Fruit fly (Drosophila melanogaster) whole organism, embryonic: ENCODE measurements around the gene CG9171.

Source experiments
- CG1024 ChIP-seq: fragments of 200-800 bp; sonication (Bioruptor generic); IDR thresholded peaks from 2 replicates; pipeline ENCODE4 v1.3.6; 2022; ENCODE audit warnings: missing biosample characterization, missing genetic modification characterization
- CG10979 ChIP-seq: fragments of 200-800 bp; sonication (Bioruptor generic); optimal IDR thresholded peaks from 2 replicates; lab custom pipeline; 2018; ENCODE audit warnings: missing biosample characterization, mild to moderate bottlenecking, missing genetic modification characterization, moderate library complexity
- CG11504 ChIP-seq: fragments of 200-800 bp; sonication (Bioruptor generic); optimal IDR thresholded peaks from 3 replicates; lab custom pipeline; 2019; ENCODE audit warnings: missing biosample characterization, mild to moderate bottlenecking, missing genetic modification characterization, moderate library complexity
- CG11560 ChIP-seq: fragments of 200-800 bp; sonication (Bioruptor generic); IDR thresholded peaks from 3 replicates; pipeline ENCODE4 v1.3.6; 2022; ENCODE audit warnings: missing biosample characterization, missing genetic modification characterization
- CG11695 ChIP-seq: fragments of 200-800 bp; sonication (Bioruptor generic); IDR thresholded peaks from 3 replicates; pipeline ENCODE4 v1.3.6; 2022; ENCODE audit warnings: missing biosample characterization, missing genetic modification characterization
- CG12769 ChIP-seq: fragments of 200-800 bp; sonication (Bioruptor generic); optimal IDR thresholded peaks from 2 replicates; lab custom pipeline; 2019; ENCODE audit warnings: missing biosample characterization, mild to moderate bottlenecking, missing genetic modification characterization, moderate library complexity
- CG13775 ChIP-seq: fragments of 200-800 bp; sonication (Bioruptor generic); optimal IDR thresholded peaks from 3 replicates; lab custom pipeline; 2017; ENCODE audit warnings: missing biosample characterization, mild to moderate bottlenecking, missing genetic modification characterization
- CG14667 ChIP-seq: fragments of 200-800 bp; sonication (Bioruptor generic); IDR thresholded peaks from 2 replicates; pipeline ENCODE4 v1.3.6; 2022; ENCODE audit warnings: missing biosample characterization, missing genetic modification characterization
- CG14965 ChIP-seq: fragments of 200-800 bp; sonication (Bioruptor generic); optimal IDR thresholded peaks from 2 replicates; lab custom pipeline; 2016; ENCODE audit warnings: missing biosample characterization, missing genetic modification characterization, borderline replicate concordance
- CG15601 ChIP-seq: fragments of 200-800 bp; sonication (Bioruptor generic); optimal IDR thresholded peaks from 3 replicates; lab custom pipeline; 2019; ENCODE audit warnings: missing biosample characterization, mild to moderate bottlenecking, missing genetic modification characterization, moderate library complexity
- CG3065 ChIP-seq: fragments of 200-800 bp; sonication (Bioruptor generic); optimal IDR thresholded peaks from 2 replicates; lab custom pipeline; 2016; ENCODE audit warnings: missing biosample characterization, missing genetic modification characterization
- CG32532 ChIP-seq: fragments of 200-800 bp; sonication (Bioruptor generic); IDR thresholded peaks from 2 replicates; pipeline ENCODE4 v1.3.6; 2022; ENCODE audit warnings: missing biosample characterization, missing genetic modification characterization
- CG3726 ChIP-seq: fragments of 200-800 bp; sonication (Bioruptor generic); IDR thresholded peaks from 3 replicates; pipeline ENCODE4, ENCODE4 v1.3.6; 2022; ENCODE audit warnings: missing biosample characterization, missing genetic modification characterization
- CG4424 ChIP-seq: fragments of 200-800 bp; sonication (Bioruptor generic); optimal IDR thresholded peaks from 3 replicates; lab custom pipeline; 2016; ENCODE audit warnings: missing biosample characterization, missing genetic modification characterization
- CG7963 ChIP-seq: fragments of 200-800 bp; sonication (Bioruptor generic); IDR thresholded peaks from 3 replicates; pipeline ENCODE4 v1.3.6; 2022; ENCODE audit warnings: missing biosample characterization, missing genetic modification characterization; ENCODE audit not compliant: partially characterized antibody
- CG7987 ChIP-seq: fragments of 200-800 bp; sonication (Bioruptor generic); optimal IDR thresholded peaks from 2 replicates; lab custom pipeline; 2018; ENCODE audit warnings: missing biosample characterization, mild to moderate bottlenecking, missing genetic modification characterization, moderate library complexity
- CG8089 ChIP-seq: fragments of 200-800 bp; sonication (Bioruptor generic); optimal IDR thresholded peaks from 3 replicates; lab custom pipeline; 2016; ENCODE audit warnings: missing biosample characterization, missing genetic modification characterization
- CG8388 ChIP-seq: fragments of 200-800 bp; sonication (Bioruptor generic); optimal IDR thresholded peaks from 2 replicates; lab custom pipeline; 2019; ENCODE audit warnings: missing biosample characterization, mild to moderate bottlenecking, missing genetic modification characterization, moderate library complexity
- CG9727 ChIP-seq: fragments of 200-800 bp; sonication (Bioruptor generic); optimal IDR thresholded peaks from 3 replicates; lab custom pipeline; 2017; ENCODE audit warnings: missing biosample characterization, mild to moderate bottlenecking, missing genetic modification characterization
- CHES-1-like ChIP-seq: fragments of 200-800 bp; sonication (Bioruptor generic); optimal IDR thresholded peaks from 2 replicates; lab custom pipeline; 2016; ENCODE audit warnings: missing biosample characterization, missing genetic modification characterization
- Deaf1 ChIP-seq: fragments of 200-800 bp; optimal IDR thresholded peaks from 3 replicates; lab custom pipeline; 2019; ENCODE audit warnings: missing biosample characterization, mild to moderate bottlenecking, missing genetic modification characterization, moderate library complexity
- Dp ChIP-seq: fragments of 200-800 bp; sonication (Bioruptor generic); optimal IDR thresholded peaks from 2 replicates; lab custom pipeline; 2018; ENCODE audit warnings: missing biosample characterization, mild to moderate bottlenecking, missing genetic modification characterization, moderate library complexity
- Drgx ChIP-seq: fragments of 200-800 bp; sonication (Bioruptor generic); IDR thresholded peaks from 2 replicates; pipeline ENCODE4 v1.3.6; 2022; ENCODE audit warnings: missing biosample characterization, missing genetic modification characterization
- Fer1 ChIP-seq: fragments of 200-800 bp; sonication (Bioruptor generic); optimal IDR thresholded peaks from 2 replicates; lab custom pipeline; 2017; ENCODE audit warnings: missing biosample characterization, mild to moderate bottlenecking, missing genetic modification characterization
- Fer3 ChIP-seq: fragments of 200-800 bp; sonication (Bioruptor generic); optimal IDR thresholded peaks from 2 replicates; lab custom pipeline; 2018; ENCODE audit warnings: missing biosample characterization, mild to moderate bottlenecking, missing genetic modification characterization, moderate library complexity
- HLH4C ChIP-seq: fragments of 200-800 bp; sonication (Bioruptor generic); IDR thresholded peaks from 3 replicates; pipeline ENCODE4 v1.3.6; 2022; ENCODE audit warnings: missing biosample characterization, missing genetic modification characterization; ENCODE audit not compliant: partially characterized antibody
- HmgZ ChIP-seq: fragments of 200-800 bp; sonication (Bioruptor generic); optimal IDR thresholded peaks from 2 replicates; lab custom pipeline; 2018; ENCODE audit warnings: missing biosample characterization, mild to moderate bottlenecking, missing genetic modification characterization
- Hr51 ChIP-seq, 2 experiments: fragments of 200-800 bp; sonication (Bioruptor generic); optimal IDR thresholded peaks; 2 replicates in 1 of 2; 3 replicates in 1 of 2; lab custom pipeline; 2016 to 2018; ENCODE audit warnings: missing biosample characterization in 2 of 2, missing genetic modification characterization in 2 of 2, mild to moderate bottlenecking in 1 of 2, moderate library complexity in 1 of 2
- Lhr ChIP-seq: fragments of 200-800 bp; sonication (Bioruptor generic); optimal IDR thresholded peaks from 3 replicates; lab custom pipeline; 2017; ENCODE audit warnings: mild to moderate bottlenecking, missing biosample characterization, missing genetic modification reagents, missing genetic modification characterization
- Lpt ChIP-seq: fragments of >200 bp; optimal IDR thresholded peaks from 2 replicates; lab custom pipeline; 2018; ENCODE audit warnings: missing biosample characterization, missing genetic modification characterization
- Med ChIP-seq: fragments of 200-800 bp; sonication (Bioruptor generic); peaks from one replicate; lab custom pipeline; 2016; ENCODE audit warnings: missing biosample characterization, missing genetic modification characterization, mild to moderate bottlenecking, inconsistent platforms, moderate library complexity
- PHDP ChIP-seq: fragments of 200-800 bp; sonication (Bioruptor generic); optimal IDR thresholded peaks from 3 replicates; lab custom pipeline; 2018; ENCODE audit warnings: missing biosample characterization, mild to moderate bottlenecking, missing genetic modification characterization, moderate library complexity
- Scr ChIP-seq: fragments of 200-800 bp; sonication (Bioruptor generic); IDR thresholded peaks from 2 replicates; pipeline ENCODE4 v1.3.6; 2022; ENCODE audit warnings: missing biosample characterization, missing genetic modification characterization; ENCODE audit not compliant: partially characterized antibody
- Sin3A ChIP-seq: fragments of >200 bp; optimal IDR thresholded peaks from 2 replicates; lab custom pipeline; 2018
- Taf1 ChIP-seq: fragments of 200-800 bp; sonication (Bioruptor generic); IDR thresholded peaks from 2 replicates; pipeline ENCODE4 v1.3.6; 2022; ENCODE audit warnings: missing biosample characterization, missing genetic modification characterization
- ash1 ChIP-seq: fragments of 200-800 bp; sonication (Bioruptor generic); optimal IDR thresholded peaks from 2 replicates; lab custom pipeline; 2018; ENCODE audit warnings: missing biosample characterization, mild to moderate bottlenecking, missing genetic modification characterization
- croc ChIP-seq: fragments of 200-800 bp; sonication (Bioruptor generic); conservative IDR thresholded peaks from 3 replicates; pipeline ENCODE4 v1.3.6; 2022; ENCODE audit warnings: missing biosample characterization, missing genetic modification characterization
- dimm ChIP-seq: fragments of 200-800 bp; sonication (Bioruptor generic); IDR thresholded peaks from 2 replicates; pipeline ENCODE4 v1.3.6; 2022; ENCODE audit warnings: missing biosample characterization, missing genetic modification characterization
- disco-r ChIP-seq: fragments of 200-800 bp; sonication (Bioruptor generic); optimal IDR thresholded peaks from 2 replicates; lab custom pipeline; 2016; ENCODE audit warnings: missing biosample characterization, missing genetic modification characterization
- dm ChIP-seq: fragments of 200-800 bp; sonication (Bioruptor generic); optimal IDR thresholded peaks from 3 replicates; lab custom pipeline; 2016; ENCODE audit warnings: missing biosample characterization, missing genetic modification characterization
- dysf ChIP-seq: fragments of 200-800 bp; sonication (Bioruptor generic); IDR thresholded peaks from 3 replicates; pipeline ENCODE4 v1.3.6; 2022; ENCODE audit warnings: missing biosample characterization, missing genetic modification characterization
- esg ChIP-seq: fragments of 200-800 bp; sonication (Bioruptor generic); conservative IDR thresholded peaks from 2 replicates; pipeline ENCODE4 v1.3.6; 2022; ENCODE audit warnings: missing biosample characterization, missing genetic modification characterization
- hkb ChIP-seq, 2 experiments: fragments of 200-800 bp in 1 of 2; fragments of >200 bp in 1 of 2; sonication (Bioruptor generic) in 1 of 2; IDR thresholded peaks in 1 of 2; optimal IDR thresholded peaks in 1 of 2; 2 replicates each; pipeline versions ENCODE4 v1.3.6 to Lab custom; 2017 to 2022; ENCODE audit warnings: missing biosample characterization in 1 of 2, missing genetic modification characterization in 1 of 2
- jing ChIP-seq: fragments of 200-800 bp; sonication (Bioruptor generic); optimal IDR thresholded peaks from 2 replicates; lab custom pipeline; 2018; ENCODE audit warnings: missing biosample characterization, mild to moderate bottlenecking, missing genetic modification characterization
- lmd ChIP-seq: fragments of 200-800 bp; sonication (Bioruptor generic); IDR thresholded peaks from 2 replicates; pipeline ENCODE4 v1.3.6; 2022; ENCODE audit warnings: missing biosample characterization, missing genetic modification characterization
- nom ChIP-seq: fragments of 200-800 bp; sonication (Bioruptor generic); optimal IDR thresholded peaks from 2 replicates; lab custom pipeline; 2017; ENCODE audit warnings: missing biosample characterization, missing genetic modification characterization, mild to moderate bottlenecking, moderate library complexity, missing genetic modification reagents
- row ChIP-seq: fragments of 200-800 bp; sonication (Bioruptor generic); IDR thresholded peaks from 3 replicates; pipeline ENCODE4 v1.3.6; 2022; ENCODE audit warnings: missing biosample characterization, missing genetic modification characterization
- sens ChIP-seq: fragments of 200-800 bp; sonication (Bioruptor generic); peaks from one replicate; lab custom pipeline; 2016; ENCODE audit warnings: missing biosample characterization, missing genetic modification characterization
- ttk ChIP-seq: fragments of 200-800 bp; sonication (Bioruptor generic); IDR thresholded peaks from 2 replicates; pipeline ENCODE4 v2.1.2; 2022; ENCODE audit warnings: missing biosample characterization, missing genetic modification characterization
- twi ChIP-seq: fragments of 200-800 bp; optimal IDR thresholded peaks from 2 replicates; lab custom pipeline; 2019; ENCODE audit warnings: missing biosample characterization, mild to moderate bottlenecking, missing genetic modification characterization, moderate library complexity
- usp ChIP-seq: fragments of >200 bp; optimal IDR thresholded peaks from 2 replicates; lab custom pipeline; 2017; ENCODE audit warnings: missing biosample characterization, missing genetic modification characterization
- zen2 ChIP-seq: fragments of 200-800 bp; sonication (Bioruptor generic); IDR thresholded peaks from 3 replicates; pipeline ENCODE4 v1.3.6; 2022; ENCODE audit warnings: missing biosample characterization, missing genetic modification characterization; ENCODE audit not compliant: partially characterized antibody

The CG9171 gene

dm6 chr2L:5751448-5751847 is 48.6 kb downstream of the CG9171 start:
- TF ChIP-seq twi (tag; lab: Kevin White, UChicago) = no peak
- TF ChIP-seq Scr (GFP tag; lab: Robert Waterston, UW) = no peak
- TF ChIP-seq lmd = 0 out of 2 replicates have a peak, but pooled peaks have one; percentile 37
- no peak for TF ChIP-seq Med (GFP tag; lab: Kevin White, UChicago)
- TF ChIP-seq Fer3 (tag; lab: Kevin White, UChicago) = no peak
- no peak for TF ChIP-seq CG13775 (GFP tag; lab: Kevin White, UChicago)
- peak; percentile 14 for TF ChIP-seq CG11504
- TF ChIP-seq sens = peak; percentile 38
- TF ChIP-seq nom (GFP tag; lab: Kevin White, UChicago) = peak; percentile 29
- no peak for TF ChIP-seq CG7963
- no peak for TF ChIP-seq croc
- TF ChIP-seq disco-r (GFP tag; lab: Kevin White, UChicago) = no peak
- TF ChIP-seq ash1 (GFP tag; lab: Kevin White, UChicago) = no peak
- no peak for TF ChIP-seq HLH4C (GFP tag; lab: Robert Waterston, UW)
- no peak for TF ChIP-seq Lhr (GFP tag; lab: Kevin White, UChicago)
- no peak for TF ChIP-seq CG15601 (tag; lab: Kevin White, UChicago)
- no peak for TF ChIP-seq Drgx (GFP tag; lab: Robert Waterston, UW)
- no peak for TF ChIP-seq dysf
- no peak for TF ChIP-seq Hr51 (GFP tag; optimal IDR thresholded peaks at IDR 0.05; lab: Kevin White, UChicago)
- no peak for TF ChIP-seq Taf1 (GFP tag; lab: Robert Waterston, UW)
- TF ChIP-seq PHDP (tag; lab: Kevin White, UChicago) = no peak
- TF ChIP-seq CG32532 (GFP tag; lab: Robert Waterston, UW) = no peak
- TF ChIP-seq CG11695 (GFP tag; lab: Robert Waterston, UW) = no peak
- TF ChIP-seq usp (GFP tag; lab: Kevin White, UChicago) = no peak
- TF ChIP-seq dimm = no peak
- TF ChIP-seq hkb (optimal IDR thresholded peaks at IDR 0.05; lab: Kevin White, UChicago) = no peak
- TF ChIP-seq hkb (GFP tag; IDR thresholded peaks at IDR 0.05; lab: Robert Waterston, UW) = no peak
- no peak for TF ChIP-seq CG3726 (GFP tag; lab: Robert Waterston, UW)
- no peak for TF ChIP-seq HmgZ (tag; lab: Kevin White, UChicago)
- TF ChIP-seq esg (GFP tag; lab: Robert Waterston, UW) = no peak
- TF ChIP-seq CG11560 (tag; lab: Robert Waterston, UW) = no peak
- TF ChIP-seq CG8089 = no peak
- TF ChIP-seq Dp = no peak
- TF ChIP-seq ttk (GFP tag; lab: Robert Waterston, UW) = no peak
- TF ChIP-seq dm = no peak
- TF ChIP-seq CG14965 (GFP tag; lab: Kevin White, UChicago) = no peak
- peak; percentile 38; the same call in 1 of the 3 replicates for TF ChIP-seq row (GFP tag; lab: Robert Waterston, UW)
- no peak for TF ChIP-seq CG7987 (GFP tag; lab: Kevin White, UChicago)
- TF ChIP-seq zen2 (GFP tag; lab: Robert Waterston, UW) = no peak
- no peak for TF ChIP-seq CG8388
- no peak for TF ChIP-seq CG10979 (tag; lab: Kevin White, UChicago)
- TF ChIP-seq Lpt = no peak
- no peak for TF ChIP-seq Deaf1 (tag; lab: Kevin White, UChicago)
- no peak for TF ChIP-seq CHES-1-like
- no peak for TF ChIP-seq CG3065 (GFP tag; lab: Kevin White, UChicago)
- TF ChIP-seq jing = no peak
- TF ChIP-seq CG1024 (GFP tag; lab: Robert Waterston, UW) = no peak
- no peak for TF ChIP-seq CG14667 (GFP tag; lab: Robert Waterston, UW)
- no peak for TF ChIP-seq CG4424 (GFP tag; lab: Kevin White, UChicago)
- no peak for TF ChIP-seq Sin3A
- no peak for TF ChIP-seq CG9727 (GFP tag; lab: Kevin White, UChicago)
- no peak for TF ChIP-seq Fer1 (GFP tag; lab: Kevin White, UChicago)
- no peak for TF ChIP-seq CG12769 (tag; lab: Kevin White, UChicago)
